Worm (Caenorhabditis elegans): ENCODE measurements around the gene B0244.5.

DNA sequence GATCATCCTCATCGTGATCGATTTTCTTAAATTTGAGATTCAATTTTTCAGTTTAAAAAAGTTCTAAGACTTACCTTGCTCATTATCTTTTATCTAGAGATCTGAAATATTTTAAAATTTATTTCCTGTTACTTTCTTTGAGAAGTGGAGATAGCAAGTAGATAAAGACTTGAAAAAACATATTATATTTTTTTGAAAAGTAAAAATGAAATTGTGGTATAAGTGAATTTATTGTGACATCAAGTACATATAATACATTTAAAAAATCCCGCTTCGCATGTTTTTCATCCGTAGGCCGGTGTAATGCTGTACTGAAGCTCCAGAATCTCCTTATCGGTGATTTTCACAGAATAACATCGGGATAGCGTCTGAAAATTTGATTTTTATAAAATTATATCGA lies 47.4 kb upstream of the B0244.5 start, which contains the start of gene B0336.7:
- TF ChIP-seq hmg-20 (GFP tag; IDR thresholded peaks at IDR 0.05) (no peak), ztf-18 (tag; optimal IDR thresholded peaks at IDR 0.05) (no peak), attf-6 (GFP tag; IDR thresholded peaks at IDR 0.05) (no peak), F22D6.2 (tag; optimal IDR thresholded peaks at IDR 0.05) (no peak), B0035.1 (tag; optimal IDR thresholded peaks at IDR 0.05) (no peak), lag-1 (GFP tag; IDR thresholded peaks at IDR 0.05) (no peak), egl-44 (GFP tag; IDR thresholded peaks at IDR 0.05) (no peak)

All from whole organism, young adult.